Fruit fly (Drosophila melanogaster): ENCODE results near the gene CG6026.
A peak's percentile ranks its signal among the peaks of the same experiment; 100 is the strongest.

CG6026 gene

dm6 chr3R:18997388-18998287, 35.7 kb upstream of the CG6026 start (continued):
- TF ChIP-seq CG12659 (GFP tag; optimal IDR thresholded peaks at IDR 0.05) (peak; percentile 63), bsh (GFP tag; optimal IDR thresholded peaks at IDR 0.05) (peak in 1 of 2 experiments; percentile 90), lbe (GFP tag; optimal IDR thresholded peaks at IDR 0.05) (no peak), Dfd (GFP tag; optimal IDR thresholded peaks at IDR 0.05) (no peak), CG4424 (GFP tag; optimal IDR thresholded peaks at IDR 0.05) (no peak), az2 (GFP tag; optimal IDR thresholded peaks at IDR 0.05) (peak; percentile 50), CG34422 (GFP tag; IDR thresholded peaks at IDR 0.05) (no peak), CG17385 (GFP tag; optimal IDR thresholded peaks at IDR 0.05) (peak; percentile 69), ken (GFP tag; IDR thresholded peaks at IDR 0.05) (peak; percentile 54; the same call in 2 of the 3 replicates), jumu (GFP tag; optimal IDR thresholded peaks at IDR 0.05) (no peak), CG3838 (GFP tag; optimal IDR thresholded peaks at IDR 0.05) (peak; percentile 80), CG9215 (GFP tag; IDR thresholded peaks at IDR 0.05) (no peak), CG11456 (GFP tag; IDR thresholded peaks at IDR 0.05) (no peak), gcm2 (GFP tag; optimal IDR thresholded peaks at IDR 0.05) (peak; percentile 42), sim (GFP tag; IDR thresholded peaks at IDR 0.05) (peak; percentile 77), CG10431 (GFP tag; optimal IDR thresholded peaks at IDR 0.05) (peak; percentile 93), fd3F (GFP tag; optimal IDR thresholded peaks at IDR 0.05) (no peak), pzg (GFP tag; optimal IDR thresholded peaks at IDR 0.05) (no peak), Vsx1 (GFP tag; optimal IDR thresholded peaks at IDR 0.05) (peak; percentile 84), CG11247 (GFP tag; IDR thresholded peaks at IDR 0.05) (no peak; the same call in 1 of the 2 replicates), Usf (GFP tag; optimal IDR thresholded peaks at IDR 0.05) (peak; percentile 19), CG6854 (GFP tag; optimal IDR thresholded peaks at IDR 0.05) (no peak), Rfx (GFP tag; IDR thresholded peaks at IDR 0.05) (no peak), Eip74EF (GFP tag; optimal IDR thresholded peaks at IDR 0.05) (peak in 1 of 2 experiments; percentile 69), Sry-δ (GFP tag; optimal IDR thresholded peaks at IDR 0.05) (no peak), CG9817 (tag; optimal IDR thresholded peaks at IDR 0.05) (peak; percentile 1), sens (GFP tag) (peak; percentile 92), E2f1 (GFP tag; IDR thresholded peaks at IDR 0.05) (no peak; the same call in 1 of the 2 replicates), CG15073 (GFP tag; optimal IDR thresholded peaks at IDR 0.05) (peak; percentile 20), Stat92E (GFP tag; optimal IDR thresholded peaks at IDR 0.05) (peak in 1 of 3 experiments; percentile 76), disco-r (GFP tag; optimal IDR thresholded peaks at IDR 0.05) (no peak), CG32767 (GFP tag; IDR thresholded peaks at IDR 0.05) (peak; percentile 75), cas (GFP tag; IDR thresholded peaks at IDR 0.05) (no peak), CG5953 (GFP tag; IDR thresholded peaks at IDR 0.05) (peak; percentile 82), MESR4 (GFP tag; optimal IDR thresholded peaks at IDR 0.05) (peak; percentile 39), croc (GFP tag; conservative IDR thresholded peaks at IDR 0.05) (no peak; the same call in 2 of the 3 replicates), CG15514 (GFP tag; optimal IDR thresholded peaks at IDR 0.05) (no peak), zen (tag; optimal IDR thresholded peaks at IDR 0.05) (no peak), yki (optimal IDR thresholded peaks at IDR 0.05) (no peak), CG8765 (GFP tag; IDR thresholded peaks at IDR 0.05) (no peak), Abd-B (GFP tag; optimal IDR thresholded peaks at IDR 0.05) (peak; percentile 12), CG15696 (tag; optimal IDR thresholded peaks at IDR 0.05) (peak; percentile 88), CG17361 (GFP tag; IDR thresholded peaks at IDR 0.05) (peak; percentile 48; the same call in 2 of the 3 replicates), tx (GFP tag; optimal IDR thresholded peaks at IDR 0.05) (peak; percentile 8), Mrtf (GFP tag; IDR thresholded peaks at IDR 0.05) (no peak), kah (GFP tag; optimal IDR thresholded peaks at IDR 0.05) (peak; percentile 50), dpn (GFP tag; optimal IDR thresholded peaks at IDR 0.05) (peak in 1 of 2 experiments; percentile 21), row (GFP tag; IDR thresholded peaks at IDR 0.05) (no peak), CG2116 (GFP tag; optimal IDR thresholded peaks at IDR 0.05) (peak; percentile 76)
